Worm (Caenorhabditis elegans) whole organism, early embryonic: ENCODE data around the gene cnc-6.

Experiments used
- ceh-36 ChIP-seq: sonication (generic microtip); optimal IDR thresholded peaks from 2 replicates; lab custom pipeline; 2016; ENCODE audit warnings: missing genetic modification characterization, inconsistent platforms, missing compliant biosample characterization
- ets-7 ChIP-seq: sonication (generic microtip); optimal IDR thresholded peaks from 2 replicates; lab custom pipeline; 2016; ENCODE audit warnings: missing genotype, missing genetic modification characterization, missing compliant biosample characterization
- tra-4 ChIP-seq: sonication (generic microtip); optimal IDR thresholded peaks from 2 replicates; lab custom pipeline; 2017; ENCODE audit warnings: missing genetic modification characterization, missing compliant biosample characterization

ce11 chrIII:1743081-1743480, 20.2 kb upstream of the cnc-6 start:
- TF ChIP-seq tra-4 (no peak), ceh-36 (tag; lab: Kevin White, UChicago) (no peak), ets-7 (no peak)
